Worm (Caenorhabditis elegans): ENCODE data around the gene T28A11.19.

T28A11.19 gene

DNA sequence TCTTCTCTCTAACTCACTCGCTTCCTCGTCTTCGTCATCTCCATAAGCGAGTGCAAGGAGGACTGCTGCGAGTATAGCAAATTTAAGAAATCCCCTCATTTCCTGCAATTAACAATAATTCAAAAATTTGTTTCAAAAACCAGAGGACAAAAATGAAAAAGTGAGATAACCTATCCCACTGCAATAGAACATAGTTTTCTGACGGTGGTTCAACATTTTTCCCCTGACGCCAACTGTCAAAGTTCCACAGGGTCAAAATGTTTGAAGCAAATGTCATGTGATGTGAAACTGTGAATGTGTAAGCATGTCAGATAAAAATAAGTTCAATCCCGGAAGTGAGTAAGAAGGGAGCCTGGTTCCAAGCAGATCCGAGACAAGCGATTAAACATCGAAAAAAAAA is at the start of gene T28A11.19:
Gene T28A11.19 (minus strand): TSS at position 108 of the 400 bp plus-strand sequence.
- TF ChIP-seq mep-1 (tag; optimal IDR thresholded peaks at IDR 0.05) = no peak

DNA sequence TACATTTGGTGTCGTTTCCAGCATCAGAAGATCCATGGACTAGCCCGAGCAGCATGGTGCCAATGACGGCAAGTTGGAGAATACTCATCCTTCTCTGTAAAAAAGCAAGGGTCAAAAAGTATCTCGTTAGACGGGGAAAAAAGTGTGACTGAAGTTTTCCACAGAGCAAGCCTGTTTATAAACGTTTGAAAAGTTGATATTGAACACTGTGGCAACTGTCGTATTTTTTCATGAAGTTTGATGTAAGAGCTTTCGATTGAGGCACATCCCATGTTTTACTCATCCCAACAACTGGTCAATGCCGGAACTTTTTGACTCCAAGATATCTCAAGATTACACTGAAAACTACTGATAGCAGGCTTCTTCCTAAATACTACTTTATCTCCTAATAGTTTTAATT is 49.7 kb upstream of the T28A11.19 start, which contains the start of gene F35F10.13:
Gene F35F10.13 (minus strand): TSS at position 101 of the 400 bp plus-strand sequence.
- TF ChIP-seq nhr-28 (tag; optimal IDR thresholded peaks at IDR 0.05) = no peak

DNA sequence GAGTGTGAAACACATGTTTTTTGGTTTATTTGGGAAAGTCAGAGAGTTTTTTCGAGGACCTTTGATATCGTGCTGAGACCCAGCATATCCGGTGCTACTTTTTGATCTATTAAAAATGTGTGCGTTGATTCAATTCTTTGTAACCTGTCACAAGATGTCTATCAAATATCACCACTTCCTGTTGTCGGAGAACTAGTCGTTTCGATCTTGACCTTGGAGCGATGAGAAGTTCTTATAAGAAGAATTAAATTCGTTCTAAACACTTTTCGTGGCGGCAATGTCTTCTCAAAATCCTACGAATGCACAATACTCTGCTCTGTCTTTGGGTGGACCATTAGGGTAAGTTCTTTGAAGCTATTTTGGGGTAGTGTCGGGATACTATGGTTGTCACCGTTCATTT is 46.8 kb upstream of the T28A11.19 start, which contains the start of gene F35F10.1:
Gene F35F10.1 (plus strand): TSS at position 200 of the 400 bp plus-strand sequence.
- no peak for TF ChIP-seq mab-5 (tag; optimal IDR thresholded peaks at IDR 0.05)
- no peak for TF ChIP-seq mls-2 (tag; optimal IDR thresholded peaks at IDR 0.05)
- TF ChIP-seq flh-1 (GFP tag; optimal IDR thresholded peaks at IDR 0.05) = no peak
- TF ChIP-seq pha-4 (tag; optimal IDR thresholded peaks at IDR 0.05) = no peak
- no peak for TF ChIP-seq ceh-39 (tag; optimal IDR thresholded peaks at IDR 0.05)
- no peak for TF ChIP-seq drap-1 (GFP tag; optimal IDR thresholded peaks at IDR 0.05)
- no peak for TF ChIP-seq unc-120 (tag; optimal IDR thresholded peaks at IDR 0.05; ENCODE audit: poor library complexity, severe bottlenecking)
- no peak for TF ChIP-seq blmp-1 (tag; optimal IDR thresholded peaks at IDR 0.05)
- no peak for TF ChIP-seq ces-1 (GFP tag; optimal IDR thresholded peaks at IDR 0.05)
- TF ChIP-seq nhr-12 (tag; optimal IDR thresholded peaks at IDR 0.05) = no peak
- no peak for TF ChIP-seq nhr-76 (tag; optimal IDR thresholded peaks at IDR 0.05)
- TF ChIP-seq unc-62 (GFP tag; optimal IDR thresholded peaks at IDR 0.05) = no peak
- no peak for TF ChIP-seq sem-2 (GFP tag; optimal IDR thresholded peaks at IDR 0.05)

DNA sequence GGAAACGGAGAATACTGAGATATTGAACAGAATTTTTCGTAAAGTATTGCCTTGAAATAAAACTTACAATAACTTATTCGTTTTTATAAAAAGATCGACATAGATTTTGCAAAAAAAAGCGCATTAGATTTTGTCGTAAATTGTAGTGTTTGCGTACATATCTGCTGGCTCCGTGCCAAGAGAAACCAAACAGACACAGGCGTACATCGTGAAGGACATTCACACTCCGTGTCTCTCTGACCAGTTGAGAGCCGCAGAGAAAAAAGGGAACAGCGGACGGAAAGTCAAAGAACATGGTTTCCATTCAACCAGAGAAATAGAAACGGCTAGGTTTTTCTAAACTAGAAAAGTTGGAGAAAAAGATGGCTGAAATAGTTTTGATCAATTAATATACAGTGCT is 46.0 kb upstream of the T28A11.19 start, which contains the start of gene arrd-19:
Gene arrd-19 (minus strand): TSS at position 209 of the 400 bp plus-strand sequence.
- TF ChIP-seq drap-1 (GFP tag; optimal IDR thresholded peaks at IDR 0.05) (no peak), M03D4.4 (tag; optimal IDR thresholded peaks at IDR 0.05) (no peak), ceh-83 (GFP tag; optimal IDR thresholded peaks at IDR 0.05) (no peak), mls-2 (tag; optimal IDR thresholded peaks at IDR 0.05) (no peak), mep-1 (tag; optimal IDR thresholded peaks at IDR 0.05) (peak; percentile 4), pha-4 (tag; optimal IDR thresholded peaks at IDR 0.05) (no peak), ceh-43 (GFP tag; optimal IDR thresholded peaks at IDR 0.05) (no peak), cnd-1 (tag; optimal IDR thresholded peaks at IDR 0.05) (no peak), nhr-237 (tag; optimal IDR thresholded peaks at IDR 0.05) (peak; percentile 19), lin-32 (GFP tag; optimal IDR thresholded peaks at IDR 0.05) (no peak), hlh-1 (tag; optimal IDR thresholded peaks at IDR 0.05) (peak; percentile 49), ces-1 (GFP tag; optimal IDR thresholded peaks at IDR 0.05) (no peak), elt-1 (tag; optimal IDR thresholded peaks at IDR 0.05; ENCODE audit: borderline replicate concordance, insufficient read depth) (no peak), nhr-2 (tag; optimal IDR thresholded peaks at IDR 0.05) (no peak), snpc-4 (tag; optimal IDR thresholded peaks at IDR 0.05) (no peak), nhr-28 (tag; optimal IDR thresholded peaks at IDR 0.05) (no peak)

DNA sequence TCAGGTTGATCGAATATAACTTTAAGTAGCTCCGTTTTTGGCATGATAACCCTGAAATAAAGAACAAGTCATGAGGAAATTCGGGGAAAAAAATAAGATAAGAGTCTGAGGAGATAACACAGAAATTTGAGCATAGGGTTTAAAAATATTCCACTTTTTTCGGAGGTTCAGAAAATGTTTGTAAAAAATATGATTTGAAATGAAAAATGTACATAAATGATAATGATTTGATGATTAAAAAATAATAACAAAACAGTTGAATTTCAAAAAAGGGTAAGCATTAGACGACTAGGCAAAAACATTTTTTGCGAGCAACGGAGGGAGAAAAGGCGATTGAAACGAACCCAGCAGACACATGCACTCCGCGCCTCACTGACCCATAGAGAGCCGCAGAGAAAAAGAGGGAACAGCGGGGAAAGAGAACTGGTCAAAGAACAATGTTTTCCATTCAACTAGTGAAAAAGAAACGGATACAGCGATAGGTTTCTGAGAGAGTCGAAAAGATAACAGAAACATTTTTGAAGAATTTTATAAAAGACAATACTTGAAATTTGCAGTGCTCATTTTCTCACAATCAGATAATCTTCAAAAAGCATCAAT is 42.9 kb upstream of the T28A11.19 start, which contains the start of gene arrd-18:
Gene arrd-18 (minus strand): TSS at position 51 of the 600 bp plus-strand sequence.
- TF ChIP-seq ces-1 (GFP tag; optimal IDR thresholded peaks at IDR 0.05) = peak; percentile 10
- TF ChIP-seq mls-2 (tag; optimal IDR thresholded peaks at IDR 0.05) = no peak
- peak; percentile 3 for TF ChIP-seq hlh-1 (tag; optimal IDR thresholded peaks at IDR 0.05)
- no peak for TF ChIP-seq unc-120 (tag; optimal IDR thresholded peaks at IDR 0.05; ENCODE audit: poor library complexity, severe bottlenecking)

DNA sequence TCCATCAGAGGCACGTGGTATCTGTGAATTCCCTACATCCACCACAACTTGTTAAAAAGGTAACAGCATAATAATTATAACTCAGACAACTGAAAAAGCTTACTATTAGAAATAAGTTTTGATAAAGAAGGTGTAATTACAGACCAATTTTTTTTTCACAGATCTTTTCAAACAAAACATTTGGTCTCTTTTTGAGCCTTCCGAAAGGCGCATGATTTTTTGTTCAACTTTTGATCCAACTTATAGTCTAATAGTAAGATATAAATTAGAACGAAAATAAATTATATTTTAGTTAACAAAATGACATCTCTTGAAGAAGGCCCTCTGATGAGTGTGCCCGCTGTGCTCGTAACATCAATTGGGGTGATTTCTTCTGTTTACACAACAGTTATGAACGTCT is 38.9 kb upstream of the T28A11.19 start, which contains the start of gene srbc-3:
Gene srbc-3 (plus strand): TSS at position 301 of the 400 bp plus-strand sequence.
- TF ChIP-seq nhr-28 (tag; optimal IDR thresholded peaks at IDR 0.05) (no peak), zip-8 (tag; optimal IDR thresholded peaks at IDR 0.05) (no peak), blmp-1 (tag; optimal IDR thresholded peaks at IDR 0.05) (no peak), mab-5 (tag; optimal IDR thresholded peaks at IDR 0.05) (no peak), nhr-12 (tag; optimal IDR thresholded peaks at IDR 0.05) (no peak), flh-1 (GFP tag; optimal IDR thresholded peaks at IDR 0.05) (no peak), M03D4.4 (tag; optimal IDR thresholded peaks at IDR 0.05) (no peak), hlh-1 (tag; optimal IDR thresholded peaks at IDR 0.05) (no peak), bed-3 (GFP tag; optimal IDR thresholded peaks at IDR 0.05) (no peak), unc-39 (tag; optimal IDR thresholded peaks at IDR 0.05) (no peak), pha-4 (tag; optimal IDR thresholded peaks at IDR 0.05) (no peak), unc-120 (tag; optimal IDR thresholded peaks at IDR 0.05; ENCODE audit: poor library complexity, severe bottlenecking) (no peak), mep-1 (tag; optimal IDR thresholded peaks at IDR 0.05) (no peak), sem-2 (GFP tag; optimal IDR thresholded peaks at IDR 0.05) (no peak), ceh-39 (tag; optimal IDR thresholded peaks at IDR 0.05) (no peak)

Data from whole organism, mixed stage, embryonic.